Fruit fly (Drosophila melanogaster): Measurements from ENCODE around the gene 4E-T.

Gene 4E-T

DNA sequence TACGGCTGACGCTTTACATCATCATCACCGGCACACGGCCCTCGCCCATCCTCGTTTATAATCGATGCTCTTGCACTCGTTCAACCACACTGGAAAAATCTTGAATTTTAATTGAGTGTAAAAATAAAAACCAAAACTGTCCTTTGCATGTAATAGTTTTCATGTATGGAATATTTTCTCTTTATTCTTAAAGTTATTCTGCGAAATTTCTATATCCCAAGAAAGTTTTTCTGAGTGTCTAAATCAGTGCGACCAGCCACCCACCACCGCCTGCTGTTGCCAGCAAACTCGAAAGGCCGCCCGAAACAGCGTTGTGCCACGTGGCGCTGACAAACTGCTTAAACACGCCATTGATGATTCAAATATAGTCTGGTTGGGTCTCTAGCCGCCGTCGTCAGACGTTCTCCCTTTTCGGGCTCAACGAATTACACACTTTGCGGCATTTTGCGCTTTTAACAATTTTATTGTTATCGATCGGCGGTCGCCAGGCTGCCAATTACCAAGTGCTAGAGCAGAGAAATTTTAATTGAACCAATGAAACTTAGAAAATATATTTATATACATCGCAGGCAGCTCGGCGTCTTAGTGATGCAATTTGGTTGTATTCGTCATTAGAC is 24.7 kb upstream of the 4E-T start (continued):
- no peak for TF ChIP-seq CG10565 (GFP tag; optimal IDR thresholded peaks at IDR 0.05)
- peak; percentile 42 for TF ChIP-seq CG12299 (tag; optimal IDR thresholded peaks at IDR 0.05)
- no peak for TF ChIP-seq gcm2 (GFP tag; optimal IDR thresholded peaks at IDR 0.05)
- peak; percentile 54 for TF ChIP-seq CG12659 (GFP tag; optimal IDR thresholded peaks at IDR 0.05)
- peak; percentile 58 to 81 for TF ChIP-seq dpn (GFP tag; optimal IDR thresholded peaks at IDR 0.05)
- TF ChIP-seq BtbVII (GFP tag; optimal IDR thresholded peaks at IDR 0.05): peak; percentile 50
- TF ChIP-seq CG4282 (GFP tag; optimal IDR thresholded peaks at IDR 0.05): peak; percentile 8
- peak; percentile 43 for TF ChIP-seq CG13123 (GFP tag; optimal IDR thresholded peaks at IDR 0.05)
- TF ChIP-seq slp2 (GFP tag; optimal IDR thresholded peaks at IDR 0.05): peak; percentile 53
- peak; percentile 81 for TF ChIP-seq CG8388 (GFP tag; optimal IDR thresholded peaks at IDR 0.05)
- TF ChIP-seq tap (tag; optimal IDR thresholded peaks at IDR 0.05): peak; percentile 71
- no peak for TF ChIP-seq dati (GFP tag; IDR thresholded peaks at IDR 0.05)
- TF ChIP-seq pros (GFP tag; optimal IDR thresholded peaks at IDR 0.05): peak; percentile 68
- TF ChIP-seq ken (GFP tag; IDR thresholded peaks at IDR 0.05): no peak
- TF ChIP-seq CG2199 (GFP tag; IDR thresholded peaks at IDR 0.05): peak; percentile 77; the same call in 1 of the 3 replicates
- TF ChIP-seq Nf-YA (GFP tag; IDR thresholded peaks at IDR 0.05): peak; percentile 62
- TF ChIP-seq eve (GFP tag; optimal IDR thresholded peaks at IDR 0.05): peak in 1 of 2 experiments; percentile 64
- TF ChIP-seq GATAe (GFP tag; conservative IDR thresholded peaks at IDR 0.05): no peak
- peak; percentile 86 for TF ChIP-seq Xbp1 (GFP tag; optimal IDR thresholded peaks at IDR 0.05)
- peak; percentile 77 for TF ChIP-seq CG1603 (tag; optimal IDR thresholded peaks at IDR 0.05)
- no peak for TF ChIP-seq CG11504 (tag; optimal IDR thresholded peaks at IDR 0.05)
- TF ChIP-seq Lhr (GFP tag; optimal IDR thresholded peaks at IDR 0.05): peak; percentile 40
- TF ChIP-seq ewg (GFP tag; optimal IDR thresholded peaks at IDR 0.05): peak; percentile 53
- TF ChIP-seq gcm (GFP tag; optimal IDR thresholded peaks at IDR 0.05): peak; percentile 58
- TF ChIP-seq Dad (GFP tag; optimal IDR thresholded peaks at IDR 0.05): peak; percentile 63
- TF ChIP-seq CG18476 (GFP tag; optimal IDR thresholded peaks at IDR 0.05): peak; percentile 45
- TF ChIP-seq CG1832 (GFP tag; optimal IDR thresholded peaks at IDR 0.05): no peak
- no peak; the same call in 2 of the 3 replicates for TF ChIP-seq Aef1 (GFP tag; IDR thresholded peaks at IDR 0.05)
- TF ChIP-seq ATbp (GFP tag; optimal IDR thresholded peaks at IDR 0.05): peak; percentile 84
- TF ChIP-seq CG17361 (GFP tag; IDR thresholded peaks at IDR 0.05): peak; percentile 81; the same call in 2 of the 3 replicates
- TF ChIP-seq B-H1 (GFP tag; IDR thresholded peaks at IDR 0.05): peak; percentile 59; the same call in 2 of the 3 replicates
- TF ChIP-seq chn (GFP tag; optimal IDR thresholded peaks at IDR 0.05): peak; percentile 68
- no peak for TF ChIP-seq CG9932 (GFP tag; IDR thresholded peaks at IDR 0.05)
- peak; percentile 85 for TF ChIP-seq CG17359 (tag; optimal IDR thresholded peaks at IDR 0.05)
- TF ChIP-seq CG12769 (tag; optimal IDR thresholded peaks at IDR 0.05): peak; percentile 78
- TF ChIP-seq phol (tag; optimal IDR thresholded peaks at IDR 0.05): peak; percentile 78
- peak; percentile 53 for TF ChIP-seq CG10462 (GFP tag; optimal IDR thresholded peaks at IDR 0.05)
- peak; percentile 48 for TF ChIP-seq twi (tag; optimal IDR thresholded peaks at IDR 0.05)
- TF ChIP-seq Lpt (GFP tag; optimal IDR thresholded peaks at IDR 0.05): no peak
- TF ChIP-seq pnt (GFP tag; optimal IDR thresholded peaks at IDR 0.05): peak; percentile 66
- 0 out of 2 replicates have a peak, but pooled peaks have one; percentile 17 for TF ChIP-seq CG7372 (GFP tag; IDR thresholded peaks at IDR 0.05)
- TF ChIP-seq gem (tag; optimal IDR thresholded peaks at IDR 0.05): peak; percentile 87
- TF ChIP-seq CG9817 (tag; optimal IDR thresholded peaks at IDR 0.05): no peak
- peak; percentile 98 for TF ChIP-seq sens (GFP tag)
- peak; percentile 64 for TF ChIP-seq Fer3 (tag; optimal IDR thresholded peaks at IDR 0.05)
- peak; percentile 50 for TF ChIP-seq HmgZ (tag; optimal IDR thresholded peaks at IDR 0.05)
- peak; percentile 9 for TF ChIP-seq HLH54F (GFP tag; optimal IDR thresholded peaks at IDR 0.05)
- TF ChIP-seq Opbp (GFP tag; IDR thresholded peaks at IDR 0.05; ENCODE audit: partially characterized antibody): no peak
- TF ChIP-seq cwo (GFP tag; optimal IDR thresholded peaks at IDR 0.05): peak; percentile 62
